Worm (Caenorhabditis elegans) whole organism, L3 larva: ENCODE data around the gene R151.8.

ENCODE experiments used
- ama-1 ChIP-seq: fragments of 150-350 bp; optimal IDR thresholded peaks from 2 replicates; lab custom pipeline; 2018
- nfya-1 ChIP-seq: sonication (generic microtip); optimal IDR thresholded peaks from 2 replicates; lab custom pipeline; 2017; ENCODE audit warnings: missing genetic modification characterization, mild to moderate bottlenecking, missing compliant biosample characterization, antibody characterized with exemption, moderate library complexity; ENCODE audit not compliant: insufficient read depth
- nhr-23 ChIP-seq: fragments of 150-350 bp; optimal IDR thresholded peaks from 2 replicates; lab custom pipeline; 2014; ENCODE audit warnings: missing biosample characterization, missing genetic modification reagents, missing genetic modification characterization
- nhr-77 ChIP-seq: fragments of 150-350 bp; optimal IDR thresholded peaks from 2 replicates; lab custom pipeline; 2014; ENCODE audit warnings: missing biosample characterization, missing genetic modification characterization
- ztf-11 ChIP-seq: fragments of 150-350 bp; optimal IDR thresholded peaks from 2 replicates; lab custom pipeline; 2014; ENCODE audit warnings: missing biosample characterization, missing genetic modification characterization

DNA sequence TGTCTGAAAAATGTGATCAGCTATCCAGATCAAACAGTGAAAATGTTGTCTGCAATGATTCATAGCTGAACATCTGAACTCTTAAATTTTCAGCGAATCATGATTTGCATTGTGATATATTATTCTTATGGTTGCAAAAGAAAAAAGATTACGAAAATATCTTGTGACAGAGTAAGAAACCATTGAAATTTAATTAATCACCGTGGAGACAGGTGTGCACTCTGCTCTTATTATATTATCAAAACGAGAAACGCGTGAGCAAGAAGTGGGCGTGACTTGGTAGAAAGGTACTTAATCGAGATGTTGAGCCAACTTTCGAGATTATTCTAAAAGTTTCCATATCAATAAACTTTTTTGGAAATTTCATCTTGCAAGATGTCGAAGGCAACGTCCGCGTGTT lies 13.4 kb upstream of the R151.8 start, which contains the start of gene osm-10:
- TF ChIP-seq nfya-1 (tag; lab: Kevin White, UChicago) (no peak), nhr-77 (tag; lab: Kevin White, UChicago) (no peak), nhr-23 (tag; lab: Kevin White, UChicago) (no peak), ama-1 (lab: Kevin White, UChicago) (no peak), ztf-11 (tag; lab: Kevin White, UChicago) (no peak)
